Fruit fly (Drosophila melanogaster) whole organism, adult: ENCODE data around the gene CG17732.

Source experiments
- CG11617 ChIP-seq: fragments of 200-800 bp; sonication (Bioruptor generic); optimal IDR thresholded peaks from 2 replicates; lab custom pipeline; 2017; ENCODE audit warnings: mild to moderate bottlenecking, missing biosample characterization, missing genetic modification reagents, missing genetic modification characterization
- CG12768 ChIP-seq: fragments of 200-800 bp; sonication (Bioruptor generic); optimal IDR thresholded peaks from 2 replicates; lab custom pipeline; 2017; ENCODE audit warnings: missing biosample characterization, missing genetic modification characterization, mild to moderate bottlenecking, moderate library complexity, missing genetic modification reagents
- CG14711 ChIP-seq: fragments of 200-800 bp; sonication (Bioruptor generic); optimal IDR thresholded peaks from 2 replicates; lab custom pipeline; 2018; ENCODE audit warnings: missing biosample characterization, mild to moderate bottlenecking, missing genetic modification characterization, moderate library complexity
- CG1620 ChIP-seq: fragments of 200-800 bp; sonication (Bioruptor generic); optimal IDR thresholded peaks from 2 replicates; lab custom pipeline; 2016; ENCODE audit warnings: missing biosample characterization, missing genetic modification characterization
- CG33017 ChIP-seq: fragments of 200-800 bp; sonication (Bioruptor generic); optimal IDR thresholded peaks from 2 replicates; lab custom pipeline; 2018; ENCODE audit warnings: missing biosample characterization, mild to moderate bottlenecking, missing genetic modification characterization, moderate library complexity
- CG5204 ChIP-seq: fragments of 200-800 bp; sonication (Bioruptor generic); optimal IDR thresholded peaks from 2 replicates; lab custom pipeline; 2016; ENCODE audit warnings: missing biosample characterization, missing genetic modification characterization
- CG7045 ChIP-seq: fragments of 200-800 bp; sonication (Bioruptor generic); optimal IDR thresholded peaks from 2 replicates; lab custom pipeline; 2017; ENCODE audit warnings: missing biosample characterization, mild to moderate bottlenecking, missing genetic modification characterization
- CG7101 ChIP-seq: fragments of 200-800 bp; sonication (Bioruptor generic); optimal IDR thresholded peaks from 2 replicates; lab custom pipeline; 2018; ENCODE audit warnings: missing biosample characterization, mild to moderate bottlenecking, missing genetic modification characterization, moderate library complexity
- Clk ChIP-seq: fragments of 200-800 bp; sonication (Bioruptor generic); optimal IDR thresholded peaks from 2 replicates; lab custom pipeline; 2017; ENCODE audit warnings: missing biosample characterization, missing genetic modification characterization
- Crg-1 ChIP-seq: fragments of 200-800 bp; sonication (Bioruptor generic); optimal IDR thresholded peaks from 2 replicates; lab custom pipeline; 2016; ENCODE audit warnings: missing biosample characterization, missing genetic modification characterization
- Hr96 ChIP-seq: fragments of 200-800 bp; sonication (Bioruptor generic); optimal IDR thresholded peaks from 2 replicates; lab custom pipeline; 2016; ENCODE audit warnings: missing biosample characterization, missing genetic modification characterization
- Mnt ChIP-seq: fragments of 200-800 bp; sonication (Bioruptor generic); optimal IDR thresholded peaks from 2 replicates; lab custom pipeline; 2016; ENCODE audit warnings: missing biosample characterization, mild to moderate bottlenecking, missing genetic modification characterization
- bab1 ChIP-seq: fragments of 200-800 bp; sonication (Bioruptor generic); optimal IDR thresholded peaks from 3 replicates; lab custom pipeline; 2019; ENCODE audit warnings: missing biosample characterization, mild to moderate bottlenecking, missing genetic modification characterization, moderate library complexity
- cic ChIP-seq: fragments of 200-800 bp; sonication (Bioruptor generic); optimal IDR thresholded peaks from 2 replicates; lab custom pipeline; 2017; ENCODE audit warnings: missing biosample characterization, mild to moderate bottlenecking, missing genetic modification characterization, moderate library complexity
- cnc ChIP-seq, 2 experiments: fragments of >200 bp; optimal IDR thresholded peaks; 2 replicates each; lab custom pipeline; 2017
- kay ChIP-seq: fragments of 200-800 bp; sonication (Bioruptor generic); peaks from one replicate; lab custom pipeline; 2016; ENCODE audit warnings: missing biosample characterization, missing genetic modification characterization, borderline replicate concordance
- ovo ChIP-seq: fragments of 200-800 bp; sonication (Bioruptor generic); optimal IDR thresholded peaks from 2 replicates; lab custom pipeline; 2016; ENCODE audit warnings: missing biosample characterization, missing genetic modification characterization
- pad ChIP-seq: fragments of 200-800 bp; sonication (Bioruptor generic); optimal IDR thresholded peaks from 3 replicates; lab custom pipeline; 2017; ENCODE audit warnings: missing biosample characterization, missing genetic modification characterization, mild to moderate bottlenecking, moderate library complexity, missing genetic modification reagents
- tj ChIP-seq: fragments of 200-800 bp; sonication (Bioruptor generic); optimal IDR thresholded peaks from 3 replicates; lab custom pipeline; 2017; ENCODE audit warnings: missing biosample characterization, mild to moderate bottlenecking, missing genetic modification characterization, moderate library complexity
- toe ChIP-seq: fragments of 200-800 bp; sonication (Bioruptor generic); optimal IDR thresholded peaks from 2 replicates; lab custom pipeline; 2016; ENCODE audit warnings: missing biosample characterization, missing genetic modification characterization

The CG17732 gene

DNA sequence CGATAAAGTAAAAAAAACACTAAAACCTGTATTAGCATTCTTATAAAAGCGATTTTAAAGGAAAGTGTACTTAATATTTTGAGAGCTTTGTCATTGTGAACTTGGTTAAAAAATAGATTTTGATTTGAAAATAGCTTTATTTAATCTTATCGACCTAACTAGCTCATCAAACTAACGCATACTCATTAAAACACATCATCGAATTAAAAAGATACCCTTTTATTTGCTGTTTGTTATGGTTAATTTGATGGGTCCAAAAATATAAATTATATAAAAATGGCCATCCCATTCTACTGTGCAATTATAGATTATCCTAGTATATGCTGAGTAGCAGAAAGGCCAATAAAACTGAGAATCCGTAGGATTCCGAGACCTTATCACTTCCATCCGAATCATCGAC is 30.4 kb upstream of the CG17732 start, which contains the start of gene CG32219:
Gene CG32219 (minus strand): TSS at position 101 of the 400 bp plus-strand sequence.
- no peak for TF ChIP-seq ovo
- no peak for TF ChIP-seq CG5204
- TF ChIP-seq CG7045 (GFP tag; lab: Kevin White, UChicago): no peak

DNA sequence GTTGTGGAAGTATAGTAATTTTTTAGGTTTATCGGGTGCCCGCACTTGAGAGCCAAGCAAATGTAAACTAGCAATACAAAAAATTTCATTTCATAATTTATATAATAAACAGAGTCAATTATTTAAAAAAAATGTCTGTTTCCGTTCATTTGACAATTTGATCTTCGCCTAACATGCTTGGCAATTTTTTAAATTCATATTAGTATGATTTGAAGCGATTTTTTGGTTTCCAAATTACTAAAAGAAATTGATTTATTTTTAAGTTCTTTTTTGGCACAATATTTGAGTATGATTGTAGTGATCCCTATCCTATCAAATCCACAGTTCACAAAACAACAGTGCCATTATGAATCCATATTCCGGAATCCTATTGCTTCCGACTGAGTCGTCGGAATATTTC is 29.6 kb upstream of the CG17732 start, which contains the start of gene CG34258:
Gene CG34258 (minus strand): TSS at position 101 of the 400 bp plus-strand sequence.
- no peak for TF ChIP-seq ovo
- no peak for TF ChIP-seq CG11617
- TF ChIP-seq kay (GFP tag; lab: Kevin White, UChicago): no peak
- TF ChIP-seq Crg-1: no peak

dm6 chr3L:19952690-19953089 is 28.8 kb upstream of the CG17732 start, which contains the start of gene CG33710:
CG33710 (minus strand) TSS chr3L:19952790.
- TF ChIP-seq bab1 (GFP tag; lab: Kevin White, UChicago) (no peak), pad (GFP tag; lab: Kevin White, UChicago) (no peak), CG5204 (no peak), Hr96 (no peak), CG7045 (GFP tag; lab: Kevin White, UChicago) (no peak), cic (GFP tag; lab: Kevin White, UChicago) (no peak), CG14711 (tag; lab: Kevin White, UChicago) (no peak), Clk (no peak), CG7101 (tag; lab: Kevin White, UChicago) (no peak), Mnt (no peak)

- TF ChIP-seq Mnt: no peak
Observed at dm6 chr3L:19953612-19954011, 27.9 kb upstream of the CG17732 start, which contains the start of gene CG42655. CG42655 (minus strand) TSS chr3L:19953712.

dm6 chr3L:19954426-19954825 is 27.1 kb upstream of the CG17732 start, which contains the start of gene CG42654:
CG42654 (minus strand) TSS chr3L:19954526.
- TF ChIP-seq CG12768 (GFP tag; lab: Kevin White, UChicago) (no peak), Mnt (no peak), cnc (optimal IDR thresholded peaks at IDR 0.05; lab: Kevin White, UChicago) (no peak), Clk (no peak), CG7101 (tag; lab: Kevin White, UChicago) (no peak), Hr96 (no peak), CG7045 (GFP tag; lab: Kevin White, UChicago) (no peak), bab1 (GFP tag; lab: Kevin White, UChicago) (no peak)

dm6 chr3L:19955699-19956098 is 25.8 kb upstream of the CG17732 start, which contains the start of gene CG42263:
CG42263 (minus strand) TSS chr3L:19955799.
- no peak for TF ChIP-seq CG33017 (tag; lab: Kevin White, UChicago)
- TF ChIP-seq cnc (optimal IDR thresholded peaks at IDR 0.05; lab: Kevin White, UChicago): no peak
- no peak for TF ChIP-seq kay (GFP tag; lab: Kevin White, UChicago)
- TF ChIP-seq Crg-1: no peak
- TF ChIP-seq toe (GFP tag; lab: Kevin White, UChicago): no peak
- no peak for TF ChIP-seq cic (GFP tag; lab: Kevin White, UChicago)
- TF ChIP-seq pad (GFP tag; lab: Kevin White, UChicago): no peak
- TF ChIP-seq bab1 (GFP tag; lab: Kevin White, UChicago): no peak
- TF ChIP-seq CG1620 (GFP tag; lab: Kevin White, UChicago): no peak
- no peak for TF ChIP-seq Mnt
- no peak for TF ChIP-seq CG12768 (GFP tag; lab: Kevin White, UChicago)
- TF ChIP-seq CG5204: no peak

DNA sequence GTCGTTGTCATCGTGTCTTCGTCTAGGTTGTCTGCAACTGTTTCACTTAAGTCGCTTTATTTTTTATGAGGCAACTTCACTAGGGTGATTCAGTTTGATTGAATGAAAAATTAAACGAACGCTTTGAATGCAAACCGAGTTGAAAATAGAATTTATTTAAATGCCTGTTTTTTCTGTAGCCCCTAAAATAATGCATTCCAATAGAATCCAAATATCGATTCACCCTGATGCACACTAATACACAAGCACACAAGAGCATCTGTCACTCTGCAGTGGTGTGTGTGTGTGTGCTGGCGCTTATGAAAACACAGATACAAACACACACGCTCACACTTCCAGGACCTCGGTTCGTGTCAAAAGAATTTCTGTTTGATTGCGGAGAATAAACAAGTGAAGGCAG is 19.7 kb upstream of the CG17732 start:
- TF ChIP-seq CG11617 (no peak), CG7045 (GFP tag; lab: Kevin White, UChicago) (no peak), CG14711 (tag; lab: Kevin White, UChicago) (no peak), Clk (no peak), bab1 (GFP tag; lab: Kevin White, UChicago) (no peak), pad (GFP tag; lab: Kevin White, UChicago) (no peak), Mnt (no peak), CG12768 (GFP tag; lab: Kevin White, UChicago) (no peak), Crg-1 (no peak), tj (GFP tag; lab: Kevin White, UChicago) (no peak), CG5204 (no peak), cnc (optimal IDR thresholded peaks at IDR 0.05; lab: Kevin White, UChicago) (no peak), CG33017 (tag; lab: Kevin White, UChicago) (no peak), kay (GFP tag; lab: Kevin White, UChicago) (no peak)
